Fruit fly (Drosophila melanogaster) whole organism, embryonic: ENCODE results near the gene CG6709.

ENCODE experiments used
- Aef1 ChIP-seq: fragments of 200-800 bp; sonication (Bioruptor generic); IDR thresholded peaks from 3 replicates; pipeline ENCODE4 v1.3.6; 2022; ENCODE audit warnings: missing biosample characterization, missing genetic modification characterization
- Antp ChIP-seq: fragments of 200-800 bp; sonication (Bioruptor generic); optimal IDR thresholded peaks from 3 replicates; lab custom pipeline; 2016; ENCODE audit warnings: missing biosample characterization, missing genetic modification characterization
- Atf3 ChIP-seq: fragments of 200-800 bp; sonication (Bioruptor generic); optimal IDR thresholded peaks from 3 replicates; lab custom pipeline; 2016; ENCODE audit warnings: missing biosample characterization, missing genetic modification characterization
- CG10274 ChIP-seq: fragments of 200-800 bp; sonication (Bioruptor generic); optimal IDR thresholded peaks from 3 replicates; lab custom pipeline; 2017; ENCODE audit warnings: missing biosample characterization, mild to moderate bottlenecking, missing genetic modification characterization
- CG10959 ChIP-seq: fragments of 200-800 bp; sonication (Bioruptor generic); IDR thresholded peaks from 2 replicates; pipeline ENCODE4 v1.3.6; 2022; ENCODE audit warnings: missing biosample characterization, missing genetic modification characterization
- CG10979 ChIP-seq: fragments of 200-800 bp; sonication (Bioruptor generic); optimal IDR thresholded peaks from 2 replicates; lab custom pipeline; 2018; ENCODE audit warnings: missing biosample characterization, mild to moderate bottlenecking, missing genetic modification characterization, moderate library complexity
- CG11504 ChIP-seq: fragments of 200-800 bp; sonication (Bioruptor generic); optimal IDR thresholded peaks from 3 replicates; lab custom pipeline; 2019; ENCODE audit warnings: missing biosample characterization, mild to moderate bottlenecking, missing genetic modification characterization, moderate library complexity
- CG12942 ChIP-seq: fragments of 200-800 bp; sonication (Bioruptor generic); optimal IDR thresholded peaks from 3 replicates; lab custom pipeline; 2016; ENCODE audit warnings: missing biosample characterization, missing genetic modification characterization
- CG13296 ChIP-seq: fragments of 200-800 bp; sonication (Bioruptor generic); optimal IDR thresholded peaks from 3 replicates; lab custom pipeline; 2018; ENCODE audit warnings: missing biosample characterization, mild to moderate bottlenecking, missing genetic modification characterization
- CG13624 ChIP-seq: fragments of 200-800 bp; sonication (Bioruptor generic); optimal IDR thresholded peaks from 2 replicates; lab custom pipeline; 2016; ENCODE audit warnings: missing biosample characterization, missing genetic modification characterization
- CG1647 ChIP-seq: fragments of 200-800 bp; sonication (Bioruptor generic); optimal IDR thresholded peaks from 3 replicates; lab custom pipeline; 2016; ENCODE audit warnings: missing biosample characterization, missing genetic modification characterization
- CG16813 ChIP-seq: fragments of 200-800 bp; sonication (Bioruptor generic); IDR thresholded peaks from 3 replicates; pipeline ENCODE4 v1.3.6; 2022; ENCODE audit warnings: missing biosample characterization, missing genetic modification characterization; ENCODE audit not compliant: partially characterized antibody
- CG16863 ChIP-seq: fragments of 200-800 bp; sonication (Bioruptor generic); optimal IDR thresholded peaks from 3 replicates; lab custom pipeline; 2016; ENCODE audit warnings: missing biosample characterization, missing genetic modification characterization
- CG18011 ChIP-seq: fragments of 200-800 bp; sonication (Bioruptor generic); optimal IDR thresholded peaks from 2 replicates; lab custom pipeline; 2017; ENCODE audit warnings: missing biosample characterization, missing genetic modification characterization, mild to moderate bottlenecking, moderate library complexity, missing genotype
- CG2875 ChIP-seq: fragments of 200-800 bp; sonication (Bioruptor generic); optimal IDR thresholded peaks from 2 replicates; lab custom pipeline; 2017; ENCODE audit warnings: missing biosample characterization, mild to moderate bottlenecking, missing genetic modification characterization, missing genetic modification reagents
- CG30020 ChIP-seq: fragments of 200-800 bp; optimal IDR thresholded peaks from 2 replicates; lab custom pipeline; 2019; ENCODE audit warnings: missing biosample characterization, mild to moderate bottlenecking, missing genetic modification characterization, moderate library complexity
- CG32767 ChIP-seq: fragments of 200-800 bp; sonication (Bioruptor generic); IDR thresholded peaks from 2 replicates; pipeline ENCODE4 v1.3.6; 2022; ENCODE audit warnings: missing biosample characterization, missing genetic modification characterization
- CG33213 ChIP-seq: fragments of 200-800 bp; sonication (Bioruptor generic); optimal IDR thresholded peaks from 3 replicates; lab custom pipeline; 2016; ENCODE audit warnings: missing biosample characterization, missing genetic modification characterization
- CG34422 ChIP-seq: fragments of 200-800 bp; sonication (Bioruptor generic); IDR thresholded peaks from 3 replicates; pipeline ENCODE4 v1.3.6; 2022; ENCODE audit warnings: missing biosample characterization, missing genetic modification characterization
- CG3995 ChIP-seq: fragments of 200-800 bp; sonication (Bioruptor generic); optimal IDR thresholded peaks from 3 replicates; lab custom pipeline; 2016; ENCODE audit warnings: missing biosample characterization, missing genetic modification characterization
- CG4360 ChIP-seq: fragments of 200-800 bp; sonication (Bioruptor generic); IDR thresholded peaks from 2 replicates; pipeline ENCODE4 v1.3.6; 2022; ENCODE audit warnings: missing biosample characterization, missing genetic modification characterization
- CG6854 ChIP-seq: fragments of 200-800 bp; sonication (Bioruptor generic); optimal IDR thresholded peaks from 3 replicates; lab custom pipeline; 2017; ENCODE audit warnings: missing biosample characterization, mild to moderate bottlenecking, missing genetic modification characterization
- CG7271 ChIP-seq: fragments of 200-800 bp; sonication (Bioruptor generic); optimal IDR thresholded peaks from 2 replicates; lab custom pipeline; 2018; ENCODE audit warnings: missing biosample characterization, mild to moderate bottlenecking, missing genetic modification characterization, moderate library complexity
- CG8281 ChIP-seq: fragments of 200-800 bp; sonication (Bioruptor generic); optimal IDR thresholded peaks from 2 replicates; lab custom pipeline; 2018; ENCODE audit warnings: missing biosample characterization, mild to moderate bottlenecking, missing genetic modification characterization, moderate library complexity
- D19A ChIP-seq: fragments of 200-800 bp; optimal IDR thresholded peaks from 3 replicates; lab custom pipeline; 2019; ENCODE audit warnings: missing biosample characterization, mild to moderate bottlenecking, missing genetic modification characterization, moderate library complexity
- Dip2 ChIP-seq: fragments of 200-800 bp; sonication (Bioruptor generic); IDR thresholded peaks from 2 replicates; pipeline ENCODE4 v1.3.6; 2022; ENCODE audit warnings: missing biosample characterization, missing genetic modification characterization
- Dll ChIP-seq: fragments of 200-800 bp; sonication (Bioruptor generic); IDR thresholded peaks from 4 replicates; pipeline ENCODE4 v1.3.6; 2022; ENCODE audit warnings: missing biosample characterization, missing genetic modification characterization; ENCODE audit not compliant: partially characterized antibody
- Ets65A ChIP-seq: fragments of 200-800 bp; sonication (Bioruptor generic); peaks from one replicate; lab custom pipeline; 2016; ENCODE audit warnings: missing biosample characterization, missing genetic modification characterization
- HLHmδ ChIP-seq: fragments of 200-800 bp; sonication (Bioruptor generic); optimal IDR thresholded peaks from 2 replicates; lab custom pipeline; 2018; ENCODE audit warnings: missing biosample characterization, mild to moderate bottlenecking, missing genetic modification characterization, moderate library complexity
- Hr39 ChIP-seq: fragments of >200 bp; optimal IDR thresholded peaks from 2 replicates; lab custom pipeline; 2017
- Mad ChIP-seq: fragments of 200-800 bp; sonication (Bioruptor generic); optimal IDR thresholded peaks from 2 replicates; lab custom pipeline; 2016; ENCODE audit warnings: missing biosample characterization, missing genetic modification characterization
- NK7.1 ChIP-seq: fragments of 200-800 bp; sonication (Bioruptor generic); optimal IDR thresholded peaks from 3 replicates; lab custom pipeline; 2016; ENCODE audit warnings: missing biosample characterization, missing genetic modification characterization
- Ptx1 ChIP-seq: fragments of 200-800 bp; sonication (Bioruptor generic); IDR thresholded peaks from 2 replicates; pipeline ENCODE4 v1.3.6; 2022; ENCODE audit warnings: missing biosample characterization, missing genetic modification characterization
- Six4 ChIP-seq: fragments of 200-800 bp; sonication (Bioruptor generic); optimal IDR thresholded peaks from 2 replicates; lab custom pipeline; 2016; ENCODE audit warnings: missing biosample characterization, missing genetic modification characterization
- TFAM ChIP-seq: fragments of 200-800 bp; sonication (Bioruptor generic); optimal IDR thresholded peaks from 2 replicates; lab custom pipeline; 2017; ENCODE audit warnings: missing biosample characterization, missing genetic modification characterization, inconsistent platforms
- al ChIP-seq: fragments of 200-800 bp; sonication (Bioruptor generic); IDR thresholded peaks from 2 replicates; pipeline ENCODE4 v1.3.6; 2022; ENCODE audit warnings: missing biosample characterization, missing genetic modification characterization
- az2 ChIP-seq: fragments of 200-800 bp; sonication (Bioruptor generic); optimal IDR thresholded peaks from 3 replicates; lab custom pipeline; 2016; ENCODE audit warnings: missing biosample characterization, missing genetic modification characterization
- chinmo ChIP-seq: fragments of 200-800 bp; sonication (Bioruptor generic); IDR thresholded peaks from 4 replicates; pipeline ENCODE4 v1.3.6; 2022; ENCODE audit warnings: missing biosample characterization, missing genetic modification characterization; ENCODE audit not compliant: partially characterized antibody
- gcm ChIP-seq: fragments of 200-800 bp; sonication (Bioruptor generic); optimal IDR thresholded peaks from 2 replicates; lab custom pipeline; 2019; ENCODE audit warnings: missing biosample characterization, mild to moderate bottlenecking, missing genetic modification characterization, moderate library complexity
- hbn ChIP-seq: fragments of 200-800 bp; sonication (Bioruptor generic); IDR thresholded peaks from 2 replicates; pipeline ENCODE4 v1.3.6; 2022; ENCODE audit warnings: missing biosample characterization, missing genetic modification characterization; ENCODE audit not compliant: partially characterized antibody
- her ChIP-seq: fragments of 200-800 bp; sonication (Bioruptor generic); optimal IDR thresholded peaks from 2 replicates; lab custom pipeline; 2016; ENCODE audit warnings: missing biosample characterization, missing genetic modification characterization
- jumu ChIP-seq: fragments of 200-800 bp; sonication (Bioruptor generic); optimal IDR thresholded peaks from 3 replicates; lab custom pipeline; 2016; ENCODE audit warnings: missing biosample characterization, missing genetic modification characterization
- nau ChIP-seq: fragments of 200-800 bp; sonication (Bioruptor generic); optimal IDR thresholded peaks from 3 replicates; lab custom pipeline; 2017; ENCODE audit warnings: missing biosample characterization, mild to moderate bottlenecking, missing genetic modification characterization, missing genetic modification reagents
- nmo ChIP-seq: fragments of 200-800 bp; sonication (Bioruptor generic); optimal IDR thresholded peaks from 2 replicates; lab custom pipeline; 2018; ENCODE audit warnings: missing biosample characterization, mild to moderate bottlenecking, missing genetic modification characterization, moderate library complexity
- repo ChIP-seq: fragments of 200-800 bp; sonication (Bioruptor generic); optimal IDR thresholded peaks from 2 replicates; lab custom pipeline; 2016; ENCODE audit warnings: missing biosample characterization, missing genetic modification characterization
- sna ChIP-seq: fragments of 200-800 bp; sonication (Bioruptor generic); IDR thresholded peaks from 2 replicates; pipeline ENCODE4 v1.3.6; 2022; ENCODE audit warnings: missing biosample characterization, missing genetic modification characterization; ENCODE audit not compliant: partially characterized antibody
- toy ChIP-seq: fragments of 200-800 bp; sonication (Bioruptor generic); IDR thresholded peaks from 2 replicates; pipeline ENCODE4 v1.3.6; 2022; ENCODE audit warnings: missing biosample characterization, missing genetic modification characterization
- tup ChIP-seq: fragments of 200-800 bp; sonication (Bioruptor generic); optimal IDR thresholded peaks from 2 replicates; lab custom pipeline; 2016; ENCODE audit warnings: missing biosample characterization, mild to moderate bottlenecking, missing genetic modification characterization, moderate library complexity
- unpg ChIP-seq: fragments of 200-800 bp; sonication (Bioruptor generic); optimal IDR thresholded peaks from 3 replicates; lab custom pipeline; 2018; ENCODE audit warnings: missing biosample characterization, mild to moderate bottlenecking, missing genetic modification characterization, moderate library complexity
- wek ChIP-seq: fragments of 200-800 bp; sonication (Bioruptor generic); optimal IDR thresholded peaks from 3 replicates; lab custom pipeline; 2018; ENCODE audit warnings: missing biosample characterization, mild to moderate bottlenecking, missing genetic modification characterization, moderate library complexity
- zf30C ChIP-seq: fragments of 200-800 bp; sonication (Bioruptor generic); optimal IDR thresholded peaks from 3 replicates; lab custom pipeline; 2018; ENCODE audit warnings: missing biosample characterization, mild to moderate bottlenecking, missing genetic modification characterization

CG6709 gene

dm6 chr3L:9899046-9899659 lies 4.6 kb upstream of the CG6709 start, which contains the start of gene nudE (continued):
- no peak for TF ChIP-seq TFAM (GFP tag; lab: Kevin White, UChicago)
- TF ChIP-seq Atf3 (GFP tag; lab: Kevin White, UChicago), result peak; percentile 13
- TF ChIP-seq al (GFP tag; lab: Robert Waterston, UW), result no peak
- no peak for TF ChIP-seq CG32767
- peak; percentile 50; the same call in 1 of the 2 replicates for TF ChIP-seq Ptx1 (GFP tag; lab: Robert Waterston, UW)
- no peak for TF ChIP-seq CG6854 (GFP tag; lab: Kevin White, UChicago)
- no peak for TF ChIP-seq CG10979 (tag; lab: Kevin White, UChicago)
- no peak for TF ChIP-seq gcm (GFP tag; lab: Kevin White, UChicago)
- TF ChIP-seq CG13624, result peak; percentile 75
- no peak for TF ChIP-seq D19A (tag; lab: Kevin White, UChicago)
- TF ChIP-seq unpg (GFP tag; lab: Kevin White, UChicago), result peak; percentile 37
- TF ChIP-seq Six4 (GFP tag; lab: Kevin White, UChicago), result no peak
- TF ChIP-seq hbn (GFP tag; lab: Robert Waterston, UW), result no peak
- no peak for TF ChIP-seq zf30C
- no peak for TF ChIP-seq CG3995 (GFP tag; lab: Kevin White, UChicago)
- no peak for TF ChIP-seq CG8281 (tag; lab: Kevin White, UChicago)
- no peak for TF ChIP-seq CG1647
- TF ChIP-seq NK7.1 (GFP tag; lab: Kevin White, UChicago), result no peak
- no peak for TF ChIP-seq repo (GFP tag; lab: Kevin White, UChicago)
- TF ChIP-seq CG16813, result no peak
- TF ChIP-seq CG13296 (GFP tag; lab: Kevin White, UChicago), result no peak
- no peak for TF ChIP-seq tup (GFP tag; lab: Kevin White, UChicago)
- no peak for TF ChIP-seq wek (GFP tag; lab: Kevin White, UChicago)
- peak; percentile 98 for TF ChIP-seq CG4360
- TF ChIP-seq CG34422 (GFP tag; lab: Robert Waterston, UW), result peak; percentile 55; the same call in 1 of the 3 replicates
- TF ChIP-seq her (GFP tag; lab: Kevin White, UChicago), result peak; percentile 12
- no peak for TF ChIP-seq HLHmδ (GFP tag; lab: Kevin White, UChicago)
- TF ChIP-seq az2, result no peak
- TF ChIP-seq CG12942 (GFP tag; lab: Kevin White, UChicago), result no peak
- no peak for TF ChIP-seq CG2875 (GFP tag; lab: Kevin White, UChicago)
- TF ChIP-seq Antp (GFP tag; lab: Kevin White, UChicago), result peak; percentile 60
- TF ChIP-seq CG11504 (tag; lab: Kevin White, UChicago), result peak; percentile 39
- TF ChIP-seq sna (GFP tag; lab: Robert Waterston, UW), result no peak
- TF ChIP-seq chinmo (GFP tag; lab: Robert Waterston, UW), result no peak
- peak; percentile 26 for TF ChIP-seq jumu (GFP tag; lab: Kevin White, UChicago)
- TF ChIP-seq nau, result no peak
- TF ChIP-seq CG10274 (GFP tag; lab: Kevin White, UChicago), result no peak
- no peak for TF ChIP-seq Dip2 (GFP tag; lab: Robert Waterston, UW)
- TF ChIP-seq toy (GFP tag; lab: Robert Waterston, UW), result no peak
- peak; percentile 95 for TF ChIP-seq Ets65A (GFP tag; lab: Kevin White, UChicago)
- peak; percentile 32 for TF ChIP-seq nmo (GFP tag; lab: Kevin White, UChicago)
- TF ChIP-seq CG18011 (GFP tag; lab: Kevin White, UChicago), result no peak
- peak; percentile 52 for TF ChIP-seq CG33213 (GFP tag; lab: Kevin White, UChicago)
- no peak for TF ChIP-seq CG7271 (tag; lab: Kevin White, UChicago)
- TF ChIP-seq Dll (GFP tag; lab: Robert Waterston, UW), result 0 out of 4 replicates have a peak, but pooled peaks have one; percentile 25
- no peak for TF ChIP-seq Hr39 (lab: Kevin White, UChicago)
- TF ChIP-seq CG16863 (GFP tag; lab: Kevin White, UChicago), result no peak
- no peak for TF ChIP-seq CG30020
- no peak for TF ChIP-seq CG10959 (GFP tag; lab: Robert Waterston, UW)
- TF ChIP-seq Aef1 (GFP tag; lab: Robert Waterston, UW), result peak; percentile 59
- TF ChIP-seq Mad (GFP tag; lab: Kevin White, UChicago), result no peak
